Worm (Caenorhabditis elegans) whole organism, L2 larva: ENCODE measurements around the gene T22B7.7.

Source experiments
- C34F6.9 ChIP-seq: fragments of 150-350 bp; optimal IDR thresholded peaks from 2 replicates; lab custom pipeline; 2014; ENCODE audit warnings: missing biosample characterization, missing genetic modification characterization
- F13H6.1 ChIP-seq: sonication (generic microtip); optimal IDR thresholded peaks from 2 replicates; lab custom pipeline; 2016; ENCODE audit warnings: missing genetic modification characterization, missing compliant biosample characterization
- R02D3.7 ChIP-seq: fragments of 150-350 bp; optimal IDR thresholded peaks from 2 replicates; lab custom pipeline; 2014; ENCODE audit warnings: missing biosample characterization, missing genetic modification characterization
- Y55F3AM.14 ChIP-seq: fragments of 200-800 bp; sonication (Bioruptor generic); optimal IDR thresholded peaks from 2 replicates; lab custom pipeline; 2018; ENCODE audit warnings: mild to moderate bottlenecking, missing genetic modification characterization, missing compliant biosample characterization
- ZK546.5 ChIP-seq: sonication (generic microtip); optimal IDR thresholded peaks from 2 replicates; lab custom pipeline; 2017; ENCODE audit warnings: missing biosample characterization, missing genetic modification characterization
- alr-1 ChIP-seq: fragments of 150-350 bp; optimal IDR thresholded peaks from 2 replicates; lab custom pipeline; 2014; ENCODE audit warnings: missing biosample characterization, missing genetic modification characterization
- aly-2 ChIP-seq: fragments of 150-350 bp; optimal IDR thresholded peaks from 2 replicates; lab custom pipeline; 2014; ENCODE audit warnings: missing biosample characterization, missing genetic modification characterization
- ama-1 ChIP-seq: fragments of 150-350 bp; optimal IDR thresholded peaks from 2 replicates; lab custom pipeline; 2018; ENCODE audit warnings: inconsistent platforms
- blmp-1 ChIP-seq: sonication (generic microtip); optimal IDR thresholded peaks from 2 replicates; lab custom pipeline; 2017; ENCODE audit warnings: missing genetic modification characterization, mild to moderate bottlenecking, missing compliant biosample characterization, antibody characterized with exemption, moderate library complexity; ENCODE audit not compliant: insufficient read depth
- ceh-16 ChIP-seq: fragments of 150-350 bp; optimal IDR thresholded peaks from 2 replicates; lab custom pipeline; 2014; ENCODE audit warnings: missing biosample characterization, missing genetic modification characterization
- crh-2 ChIP-seq: sonication (generic microtip); optimal IDR thresholded peaks from 2 replicates; lab custom pipeline; 2017; ENCODE audit warnings: missing biosample characterization, missing genetic modification characterization
- dmd-4 ChIP-seq: sonication (generic microtip); optimal IDR thresholded peaks from 2 replicates; lab custom pipeline; 2017; ENCODE audit warnings: missing biosample characterization, missing genetic modification characterization
- egl-27 ChIP-seq: sonication (generic microtip); optimal IDR thresholded peaks from 3 replicates; lab custom pipeline; 2017; ENCODE audit warnings: missing biosample characterization, missing genetic modification reagents, missing genetic modification characterization
- elt-1 ChIP-seq: fragments of 150-350 bp; optimal IDR thresholded peaks from 2 replicates; lab custom pipeline; 2014; ENCODE audit warnings: missing biosample characterization, missing genetic modification characterization
- fos-1 ChIP-seq: fragments of 150-350 bp; optimal IDR thresholded peaks from 2 replicates; lab custom pipeline; 2014; ENCODE audit warnings: missing biosample characterization, missing genetic modification characterization
- lin-39 ChIP-seq: fragments of 150-350 bp; optimal IDR thresholded peaks from 2 replicates; lab custom pipeline; 2014; ENCODE audit warnings: missing biosample characterization, missing genetic modification reagents, missing genetic modification characterization
- lsy-2 ChIP-seq, 2 experiments: fragments of 150-350 bp in 1 of 2; sonication (generic microtip) in 1 of 2; optimal IDR thresholded peaks; 2 replicates each; lab custom pipeline; 2014 to 2017; ENCODE audit warnings: missing biosample characterization in 2 of 2, missing genetic modification characterization in 2 of 2
- mab-5 ChIP-seq: fragments of 150-350 bp; optimal IDR thresholded peaks from 2 replicates; lab custom pipeline; 2014; ENCODE audit warnings: missing biosample characterization, missing genetic modification characterization
- mbf-1 ChIP-seq: sonication (generic microtip); optimal IDR thresholded peaks from 2 replicates; lab custom pipeline; 2017; ENCODE audit warnings: missing biosample characterization, missing genetic modification characterization
- mdl-1 ChIP-seq, 2 experiments: fragments of 150-350 bp in 1 of 2; sonication (generic microtip) in 1 of 2; optimal IDR thresholded peaks; 2 replicates each; lab custom pipeline; 2017; ENCODE audit warnings: missing biosample characterization in 2 of 2, missing genetic modification characterization in 2 of 2
- nhr-10 ChIP-seq: sonication (generic microtip); optimal IDR thresholded peaks from 2 replicates; lab custom pipeline; 2017; ENCODE audit warnings: missing biosample characterization, missing genetic modification characterization
- nhr-12 ChIP-seq: fragments of 150-350 bp; optimal IDR thresholded peaks from 2 replicates; lab custom pipeline; 2014; ENCODE audit warnings: missing biosample characterization, missing genetic modification characterization
- nhr-129 ChIP-seq: fragments of 150-350 bp; optimal IDR thresholded peaks from 2 replicates; lab custom pipeline; 2014; ENCODE audit warnings: missing biosample characterization, missing genetic modification characterization
- nhr-21 ChIP-seq: fragments of 150-350 bp; optimal IDR thresholded peaks from 2 replicates; lab custom pipeline; 2014; ENCODE audit warnings: missing biosample characterization, missing genetic modification characterization
- nhr-23 ChIP-seq: fragments of 150-350 bp; optimal IDR thresholded peaks from 2 replicates; lab custom pipeline; 2014; ENCODE audit warnings: missing biosample characterization, missing genetic modification reagents, missing genetic modification characterization
- nhr-237 ChIP-seq: fragments of 150-350 bp; optimal IDR thresholded peaks from 2 replicates; lab custom pipeline; 2014; ENCODE audit warnings: missing biosample characterization, missing genetic modification characterization
- nhr-25 ChIP-seq: fragments of 150-350 bp; sonication (generic microtip); optimal IDR thresholded peaks from 3 replicates; lab custom pipeline; 2014; ENCODE audit warnings: missing biosample characterization, missing genetic modification characterization
- nhr-6 ChIP-seq: fragments of 150-350 bp; optimal IDR thresholded peaks from 2 replicates; lab custom pipeline; 2014; ENCODE audit warnings: missing biosample characterization, missing genetic modification characterization
- nhr-77 ChIP-seq: fragments of 150-350 bp; optimal IDR thresholded peaks from 2 replicates; lab custom pipeline; 2014; ENCODE audit warnings: missing biosample characterization, missing genetic modification characterization
- peb-1 ChIP-seq: fragments of 150-350 bp; optimal IDR thresholded peaks from 2 replicates; lab custom pipeline; 2014; ENCODE audit warnings: missing biosample characterization, missing genetic modification characterization
- sem-4 ChIP-seq: fragments of 150-350 bp; optimal IDR thresholded peaks from 2 replicates; lab custom pipeline; 2014; ENCODE audit warnings: missing biosample characterization, missing genetic modification reagents, missing genetic modification characterization
- skn-1 ChIP-seq: sonication (generic microtip); optimal IDR thresholded peaks from 2 replicates; lab custom pipeline; 2017; ENCODE audit warnings: missing biosample characterization, missing genetic modification characterization
- sma-3 ChIP-seq: sonication (generic microtip); optimal IDR thresholded peaks from 2 replicates; lab custom pipeline; 2016; ENCODE audit warnings: missing genetic modification reagents, missing genetic modification characterization, missing compliant biosample characterization
- sma-9 ChIP-seq, 2 experiments: fragments of 150-350 bp in 1 of 2; sonication (generic microtip) in 1 of 2; optimal IDR thresholded peaks; 2 replicates each; lab custom pipeline; 2014 to 2016; ENCODE audit warnings: missing genetic modification characterization in 2 of 2, mild to moderate bottlenecking in 1 of 2, missing biosample characterization in 1 of 2, missing compliant biosample characterization in 1 of 2, missing genetic modification reagents in 1 of 2, moderate library complexity in 1 of 2
- snpc-4 ChIP-seq: fragments of 150-350 bp; optimal IDR thresholded peaks from 2 replicates; lab custom pipeline; 2014; ENCODE audit warnings: missing biosample characterization, missing genetic modification characterization
- unc-39 ChIP-seq: fragments of 150-350 bp; optimal IDR thresholded peaks from 2 replicates; lab custom pipeline; 2014; ENCODE audit warnings: missing biosample characterization, missing genetic modification characterization
- unc-55 ChIP-seq: fragments of 150-350 bp; sonication (generic microtip); optimal IDR thresholded peaks from 3 replicates; lab custom pipeline; 2014; ENCODE audit warnings: missing biosample characterization, missing genetic modification reagents, missing genetic modification characterization
- unc-62 ChIP-seq: fragments of 150-350 bp; optimal IDR thresholded peaks from 2 replicates; lab custom pipeline; 2014; ENCODE audit warnings: missing biosample characterization, missing genetic modification reagents, missing genetic modification characterization

Gene T22B7.7

ce11 chrX:5680125-5680524 lies 26.3 kb upstream of the T22B7.7 start, which contains the start of gene set-19:
TSS of gene set-19 (minus strand) at chrX:5680225.
- TF ChIP-seq nhr-12 (tag; lab: Kevin White, UChicago), result no peak
- no peak for TF ChIP-seq ZK546.5 (tag; lab: Kevin White, UChicago)
- no peak for TF ChIP-seq mab-5 (tag; lab: Kevin White, UChicago)
- no peak for TF ChIP-seq nhr-129 (tag; lab: Kevin White, UChicago)
- TF ChIP-seq aly-2 (tag; lab: Kevin White, UChicago), result no peak
- TF ChIP-seq elt-1 (tag; lab: Kevin White, UChicago), result no peak
- no peak for TF ChIP-seq ceh-16
- TF ChIP-seq mbf-1 (tag; lab: Kevin White, UChicago), result no peak
- TF ChIP-seq nhr-10, result no peak
- no peak for TF ChIP-seq R02D3.7 (tag; lab: Kevin White, UChicago)
- TF ChIP-seq unc-39, result no peak
- TF ChIP-seq sma-9 (GFP tag; optimal IDR thresholded peaks at IDR 0.05; lab: Kevin White, UChicago), result no peak
- no peak for TF ChIP-seq sma-9 (tag; optimal IDR thresholded peaks at IDR 0.05; lab: Kevin White, UChicago)
- TF ChIP-seq peb-1 (tag; lab: Kevin White, UChicago), result no peak
- TF ChIP-seq mdl-1 (tag; optimal IDR thresholded peaks at IDR 0.05; lab: Kevin White, UChicago), result no peak
- no peak for TF ChIP-seq nhr-23 (tag; lab: Kevin White, UChicago)

ce11 chrX:5672615-5673014 lies 18.7 kb upstream of the T22B7.7 start:
- TF ChIP-seq sma-9 (GFP tag; optimal IDR thresholded peaks at IDR 0.05; lab: Kevin White, UChicago) (no peak), sma-9 (tag; optimal IDR thresholded peaks at IDR 0.05; lab: Kevin White, UChicago) (no peak), ama-1 (lab: Kevin White, UChicago) (no peak), dmd-4 (tag; lab: Kevin White, UChicago) (no peak), blmp-1 (no peak), aly-2 (tag; lab: Kevin White, UChicago) (no peak), mbf-1 (tag; lab: Kevin White, UChicago) (no peak), egl-27 (no peak)

- peak; percentile 69 for TF ChIP-seq fos-1
- peak; percentile 15 for TF ChIP-seq sma-9 (GFP tag; optimal IDR thresholded peaks at IDR 0.05; lab: Kevin White, UChicago)
- no peak for TF ChIP-seq sma-9 (tag; optimal IDR thresholded peaks at IDR 0.05; lab: Kevin White, UChicago)
- no peak for TF ChIP-seq sem-4 (tag; lab: Kevin White, UChicago)
- TF ChIP-seq, all 48 proteins: peak for 2
These were observed 17.0 kb upstream of the T22B7.7 start for ce11 chrX:5670829-5671228.

- TF ChIP-seq ceh-16 (no peak), fos-1 (peak; percentile 65), nhr-12 (tag; lab: Kevin White, UChicago) (no peak)
- TF ChIP-seq, all 48 proteins: peak for 1
These were observed 15.9 kb upstream of the T22B7.7 start for ce11 chrX:5669733-5670132.

ce11 chrX:5663537-5663936 lies 9.7 kb upstream of the T22B7.7 start, which contains the start of gene egl-13:
TSS of gene egl-13 (plus strand) at chrX:5663837.
- TF ChIP-seq nhr-237 (no peak), crh-2 (tag; lab: Kevin White, UChicago) (no peak), dmd-4 (tag; lab: Kevin White, UChicago) (no peak), aly-2 (tag; lab: Kevin White, UChicago) (no peak), sem-4 (tag; lab: Kevin White, UChicago) (no peak), fos-1 (no peak), nhr-23 (tag; lab: Kevin White, UChicago) (no peak)

ce11 chrX:5661179-5661578 lies 7.3 kb upstream of the T22B7.7 start:
- TF ChIP-seq unc-62, result no peak
- TF ChIP-seq nhr-25, result peak; percentile 49
- TF ChIP-seq, all 48 proteins: peak for 1

- TF ChIP-seq fos-1, result peak; percentile 5
- no peak for TF ChIP-seq nhr-77 (tag; lab: Kevin White, UChicago)
- no peak for TF ChIP-seq nhr-12 (tag; lab: Kevin White, UChicago)
- TF ChIP-seq crh-2 (tag; lab: Kevin White, UChicago), result peak; percentile 10
- no peak for TF ChIP-seq skn-1 (tag; lab: Kevin White, UChicago)
- no peak for TF ChIP-seq lsy-2 (tag; optimal IDR thresholded peaks at IDR 0.05; lab: Kevin White, UChicago)
- TF ChIP-seq C34F6.9 (tag; lab: Kevin White, UChicago), result no peak
- TF ChIP-seq sma-3 (GFP tag; lab: Kevin White, UChicago), result no peak
- TF ChIP-seq aly-2 (tag; lab: Kevin White, UChicago), result no peak
- TF ChIP-seq unc-55 (GFP tag; lab: Kevin White, UChicago), result no peak
- TF ChIP-seq F13H6.1, result peak; percentile 42
- peak; percentile 1 for TF ChIP-seq sma-9 (GFP tag; optimal IDR thresholded peaks at IDR 0.05; lab: Kevin White, UChicago)
- no peak for TF ChIP-seq sma-9 (tag; optimal IDR thresholded peaks at IDR 0.05; lab: Kevin White, UChicago)
- no peak for TF ChIP-seq lin-39 (tag; lab: Kevin White, UChicago)
- TF ChIP-seq sem-4 (tag; lab: Kevin White, UChicago), result no peak
- no peak for TF ChIP-seq ceh-16
- TF ChIP-seq snpc-4 (tag; lab: Kevin White, UChicago), result no peak
- no peak for TF ChIP-seq alr-1
- no peak for TF ChIP-seq mdl-1 (tag; optimal IDR thresholded peaks at IDR 0.05; lab: Kevin White, UChicago)
- TF ChIP-seq nhr-6 (tag; lab: Kevin White, UChicago), result no peak
- TF ChIP-seq Y55F3AM.14 (GFP tag; lab: Kevin White, UChicago), result no peak
- TF ChIP-seq mab-5 (tag; lab: Kevin White, UChicago), result no peak
- no peak for TF ChIP-seq unc-62
- no peak for TF ChIP-seq dmd-4 (tag; lab: Kevin White, UChicago)
- TF ChIP-seq nhr-21, result no peak
- TF ChIP-seq ama-1 (lab: Kevin White, UChicago), result no peak
- no peak for TF ChIP-seq mbf-1 (tag; lab: Kevin White, UChicago)
These were observed 5.7 kb upstream of the T22B7.7 start, which contains the start of gene T22B7.22 for ce11 chrX:5659614-5660013. TSS of gene T22B7.22 (plus strand) at chrX:5659967.
